Fruit fly (Drosophila melanogaster): ENCODE results near the gene ArfGAP3.

DNA sequence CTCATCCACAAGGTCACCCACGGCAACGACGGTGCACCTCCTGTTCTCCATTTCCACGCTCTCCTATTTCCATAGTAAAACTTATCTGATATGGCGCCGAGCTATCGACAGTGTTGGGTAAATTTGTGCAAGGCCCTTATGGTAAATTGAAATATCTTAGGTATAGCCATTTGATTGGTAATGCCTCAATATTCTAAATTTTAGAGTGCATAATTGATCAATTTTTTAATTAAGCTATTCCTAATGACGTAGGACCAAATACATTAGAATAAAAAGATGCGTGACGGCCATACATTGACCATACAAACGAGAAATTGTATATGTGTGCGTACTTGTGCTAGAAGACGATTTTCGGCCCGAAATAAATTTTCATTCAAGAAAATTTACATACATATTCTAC, 4.6 kb upstream of the ArfGAP3 start, which contains the start of gene CG14451:
- TF ChIP-seq CG8478 (optimal IDR thresholded peaks at IDR 0.05) = no peak
- TF ChIP-seq CTCF (optimal IDR thresholded peaks at IDR 0.05) = no peak
